Worm (Caenorhabditis elegans): ENCODE results near the gene srxa-19.

ce11 chrV:10105412-10105811 lies 17.2 kb downstream of the srxa-19 start, which contains the start of gene C08B6.2:
- TF ChIP-seq flt-1 (GFP tag; IDR thresholded peaks at IDR 0.05) (no peak), T22C8.4 (GFP tag; IDR thresholded peaks at IDR 0.05) (no peak), ref-1 (GFP tag; conservative IDR thresholded peaks at IDR 0.05) (no peak)
